Worm (Caenorhabditis elegans): ENCODE results near the gene T08D10.3.

ce11 chrX:11959838-11960237 lies 4.6 kb downstream of the T08D10.3 start, which contains the start of gene C49F5.8:
- TF ChIP-seq W03F9.2 (tag; optimal IDR thresholded peaks at IDR 0.05): no peak
- no peak for TF ChIP-seq him-1 (tag; optimal IDR thresholded peaks at IDR 0.05)
- TF ChIP-seq dao-5 (tag; optimal IDR thresholded peaks at IDR 0.05): no peak
